Worm (Caenorhabditis elegans): Measurements from ENCODE around the gene pfas-1.

Gene pfas-1

ce11 chrIII:4600139-4600762 is 42.9 kb downstream of the pfas-1 start, which contains the start of gene mab-21:
Gene mab-21, plus strand, starts transcription at chrIII:4600753.
- peak; percentile 63 for TF ChIP-seq unc-62 (GFP tag; optimal IDR thresholded peaks at IDR 0.05)
- no peak for TF ChIP-seq drap-1 (GFP tag; optimal IDR thresholded peaks at IDR 0.05)
- peak; percentile 47 for TF ChIP-seq elt-3 (tag; optimal IDR thresholded peaks at IDR 0.05)
- peak; percentile 29 for TF ChIP-seq elt-1 (tag; optimal IDR thresholded peaks at IDR 0.05; ENCODE audit: borderline replicate concordance, insufficient read depth)

ce11 chrIII:4595771-4596227 is 47.3 kb downstream of the pfas-1 start, which contains the start of gene asb-1:
Gene asb-1, minus strand, starts transcription at chrIII:4595821.
- TF ChIP-seq blmp-1 (tag; optimal IDR thresholded peaks at IDR 0.05) (no peak), M03D4.4 (tag; optimal IDR thresholded peaks at IDR 0.05) (no peak), unc-120 (tag; optimal IDR thresholded peaks at IDR 0.05; ENCODE audit: poor library complexity, severe bottlenecking) (no peak), ceh-83 (GFP tag; optimal IDR thresholded peaks at IDR 0.05) (no peak), elt-1 (tag; optimal IDR thresholded peaks at IDR 0.05; ENCODE audit: borderline replicate concordance, insufficient read depth) (no peak), snpc-4 (tag; optimal IDR thresholded peaks at IDR 0.05) (no peak), flh-1 (GFP tag; optimal IDR thresholded peaks at IDR 0.05) (no peak), ces-1 (GFP tag; optimal IDR thresholded peaks at IDR 0.05) (no peak), lsy-2 (tag; optimal IDR thresholded peaks at IDR 0.05) (no peak), cnd-1 (tag; optimal IDR thresholded peaks at IDR 0.05) (no peak), elt-3 (tag; optimal IDR thresholded peaks at IDR 0.05) (no peak)

ce11 chrIII:4594762-4595523 is 48.2 kb downstream of the pfas-1 start:
- TF ChIP-seq bed-3 (GFP tag; optimal IDR thresholded peaks at IDR 0.05) = no peak
- TF ChIP-seq ceh-39 (tag; optimal IDR thresholded peaks at IDR 0.05) = no peak
- no peak for TF ChIP-seq zip-8 (tag; optimal IDR thresholded peaks at IDR 0.05)
- TF ChIP-seq lin-13 (tag; optimal IDR thresholded peaks at IDR 0.05) = no peak
- no peak for TF ChIP-seq elt-3 (tag; optimal IDR thresholded peaks at IDR 0.05)
- TF ChIP-seq ham-2 (GFP tag; optimal IDR thresholded peaks at IDR 0.05) = no peak
- no peak for TF ChIP-seq blmp-1 (tag; optimal IDR thresholded peaks at IDR 0.05)
- TF ChIP-seq unc-120 (tag; optimal IDR thresholded peaks at IDR 0.05; ENCODE audit: poor library complexity, severe bottlenecking) = no peak
- TF ChIP-seq ztf-11 (tag; optimal IDR thresholded peaks at IDR 0.05) = no peak
- TF ChIP-seq flh-1 (GFP tag; optimal IDR thresholded peaks at IDR 0.05) = no peak

- TF ChIP-seq blmp-1 (tag; optimal IDR thresholded peaks at IDR 0.05) (no peak), snpc-4 (tag; optimal IDR thresholded peaks at IDR 0.05) (no peak)
Measured at ce11 chrIII:4594324-4594723, 48.8 kb downstream of the pfas-1 start, which contains the start of gene apc-11. Gene apc-11, minus strand, starts transcription at chrIII:4594424.

- no peak for TF ChIP-seq lin-13 (tag; optimal IDR thresholded peaks at IDR 0.05)
- no peak for TF ChIP-seq M03D4.4 (tag; optimal IDR thresholded peaks at IDR 0.05)
- TF ChIP-seq mls-2 (tag; optimal IDR thresholded peaks at IDR 0.05) = no peak
- no peak for TF ChIP-seq nhr-76 (tag; optimal IDR thresholded peaks at IDR 0.05)
- no peak for TF ChIP-seq elt-3 (tag; optimal IDR thresholded peaks at IDR 0.05)
- no peak for TF ChIP-seq flh-1 (GFP tag; optimal IDR thresholded peaks at IDR 0.05)
- no peak for TF ChIP-seq unc-39 (tag; optimal IDR thresholded peaks at IDR 0.05)
- no peak for TF ChIP-seq snpc-4 (tag; optimal IDR thresholded peaks at IDR 0.05)
- TF ChIP-seq ceh-83 (GFP tag; optimal IDR thresholded peaks at IDR 0.05) = no peak
- TF ChIP-seq nhr-237 (tag; optimal IDR thresholded peaks at IDR 0.05) = no peak
- TF ChIP-seq lsy-2 (tag; optimal IDR thresholded peaks at IDR 0.05) = no peak
Measured at ce11 chrIII:4593098-4593697, 49.9 kb downstream of the pfas-1 start, which contains the start of gene erh-2. Gene erh-2, plus strand, starts transcription at chrIII:4593231.

ce11 chrIII:4587177-4587576 is 55.9 kb downstream of the pfas-1 start, which contains the start of the genes F35G12.7 and smc-4:
Gene F35G12.7, minus strand, starts transcription at chrIII:4587330.
Gene smc-4, plus strand, starts transcription at chrIII:4587501.
- no peak for TF ChIP-seq lin-32 (GFP tag; optimal IDR thresholded peaks at IDR 0.05)
- TF ChIP-seq nhr-237 (tag; optimal IDR thresholded peaks at IDR 0.05) = no peak
- peak; percentile 40 for TF ChIP-seq ceh-43 (GFP tag; optimal IDR thresholded peaks at IDR 0.05)
- TF ChIP-seq ces-1 (GFP tag; optimal IDR thresholded peaks at IDR 0.05) = peak; percentile 91
- TF ChIP-seq pha-4 (tag; optimal IDR thresholded peaks at IDR 0.05) = peak; percentile 48
- TF ChIP-seq lsy-2 (tag; optimal IDR thresholded peaks at IDR 0.05) = peak; percentile 92
- no peak for TF ChIP-seq elt-1 (tag; optimal IDR thresholded peaks at IDR 0.05; ENCODE audit: borderline replicate concordance, insufficient read depth)
- peak; percentile 19 for TF ChIP-seq lin-13 (tag; optimal IDR thresholded peaks at IDR 0.05)
- no peak for TF ChIP-seq M03D4.4 (tag; optimal IDR thresholded peaks at IDR 0.05)
- TF ChIP-seq mls-2 (tag; optimal IDR thresholded peaks at IDR 0.05) = no peak
- TF ChIP-seq ham-2 (GFP tag; optimal IDR thresholded peaks at IDR 0.05) = peak; percentile 28
- no peak for TF ChIP-seq nhr-2 (tag; optimal IDR thresholded peaks at IDR 0.05)

Measured in whole organism, mixed stage, embryonic.